Worm (Caenorhabditis elegans): ENCODE measurements around the gene Y37E11AR.7.

DNA sequence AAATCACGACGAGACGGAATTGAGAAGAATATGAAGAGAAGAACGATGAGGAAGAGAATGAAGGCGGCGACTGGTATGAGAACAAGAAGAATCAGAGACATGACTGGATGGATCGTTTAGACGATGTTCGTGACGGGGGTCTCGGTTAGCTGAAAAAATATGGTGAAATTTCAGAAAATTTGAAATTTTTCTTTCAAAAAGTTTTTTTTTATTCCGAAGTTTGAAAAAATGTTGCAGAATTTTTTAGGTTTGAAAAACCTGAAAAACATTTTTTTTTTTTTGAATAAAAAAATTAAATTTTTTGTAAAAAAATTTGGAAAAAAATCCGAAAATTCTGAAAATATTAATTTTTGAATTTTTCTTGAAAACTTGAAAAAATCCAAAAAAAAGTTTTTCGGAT lies 36.2 kb downstream of the Y37E11AR.7 start, which contains the start of gene Y37E11AM.3:
- TF ChIP-seq B0310.2 (tag; optimal IDR thresholded peaks at IDR 0.05) (no peak), scrt-1 (GFP tag; IDR thresholded peaks at IDR 0.05) (no peak), aly-1 (tag; optimal IDR thresholded peaks at IDR 0.05) (no peak), ets-7 (tag; optimal IDR thresholded peaks at IDR 0.05) (no peak), tra-4 (tag; optimal IDR thresholded peaks at IDR 0.05) (no peak), tbx-37 (GFP tag; conservative IDR thresholded peaks at IDR 0.05) (no peak), ama-1 (optimal IDR thresholded peaks at IDR 0.05) (no peak), flt-1 (GFP tag; IDR thresholded peaks at IDR 0.05) (no peak), sea-1 (GFP tag; conservative IDR thresholded peaks at IDR 0.05) (no peak), tbx-11 (GFP tag; IDR thresholded peaks at IDR 0.05) (no peak)

All from whole organism, early embryonic.